Worm (Caenorhabditis elegans): ENCODE results near the gene Y110A2AL.3.
"Not testable (repeated sequence)": the region's sequence is repeated elsewhere in the genome, so short reads cannot be mapped to it uniquely, and the experiment has no call there.

DNA sequence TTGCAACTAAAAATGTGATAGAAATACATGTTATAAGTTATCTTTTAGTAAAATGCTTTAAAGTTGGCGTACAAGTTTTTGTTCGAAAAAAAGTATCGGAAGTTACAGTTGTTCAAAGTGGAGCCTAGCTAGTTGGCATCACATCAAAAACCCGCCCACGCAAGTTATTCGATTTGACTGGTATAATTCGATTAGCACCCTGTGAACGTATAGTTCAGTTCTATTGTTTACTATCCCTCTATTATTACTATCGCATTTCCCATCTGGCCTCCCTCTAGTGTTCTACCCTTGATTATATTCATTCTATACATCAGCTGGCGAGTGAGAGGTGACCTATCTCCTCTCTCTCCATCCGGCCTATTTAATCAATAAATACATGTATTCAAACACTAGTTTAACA, 27.9 kb upstream of the Y110A2AL.3 start, which contains the start of gene Y110A2AL.4:
- not testable (repeated sequence) for TF ChIP-seq hsf-1 (GFP tag; IDR thresholded peaks at IDR 0.05); unc-62 (GFP tag; optimal IDR thresholded peaks at IDR 0.05); F49E8.2 (tag; optimal IDR thresholded peaks at IDR 0.05; ENCODE audit: insufficient read depth); F23B12.7 (tag; optimal IDR thresholded peaks at IDR 0.05; ENCODE audit: insufficient read depth); pha-4 (tag; optimal IDR thresholded peaks at IDR 0.05); ets-4 (GFP tag; optimal IDR thresholded peaks at IDR 0.05); ceh-58 (GFP tag; IDR thresholded peaks at IDR 0.05); F10E7.11 (tag; optimal IDR thresholded peaks at IDR 0.05); pbrm-1 (GFP tag; IDR thresholded peaks at IDR 0.05); mcd-1 (GFP tag; IDR thresholded peaks at IDR 0.05); let-607 (tag; optimal IDR thresholded peaks at IDR 0.05)
